Worm (Caenorhabditis elegans) whole organism, late embryonic: ENCODE results near the gene acs-18.

Experiments
- K02D7.2 ChIP-seq: sonication (generic microtip); optimal IDR thresholded peaks from 2 replicates; lab custom pipeline; 2017; ENCODE audit warnings: mild to moderate bottlenecking, missing genetic modification characterization, missing compliant biosample characterization
- ama-1 ChIP-seq: fragments of 150-350 bp; optimal IDR thresholded peaks from 2 replicates; lab custom pipeline; 2014
- ceh-45 ChIP-seq: fragments of 200-800 bp; sonication (Bioruptor generic); IDR thresholded peaks from 2 replicates; pipeline ENCODE4 v1.3.6; 2022; ENCODE audit warnings: missing genetic modification reagents, missing genetic modification characterization, missing compliant biosample characterization
- ceh-9 ChIP-seq: sonication (generic microtip); optimal IDR thresholded peaks from 2 replicates; lab custom pipeline; 2016; ENCODE audit warnings: mild to moderate bottlenecking, missing genetic modification characterization, inconsistent platforms, missing compliant biosample characterization
- elt-2 ChIP-seq: sonication (generic microtip); optimal IDR thresholded peaks from 2 replicates; lab custom pipeline; 2016; ENCODE audit warnings: missing genetic modification reagents, missing genetic modification characterization, missing compliant biosample characterization
- fkh-10 ChIP-seq: fragments of 150-350 bp; optimal IDR thresholded peaks from 2 replicates; lab custom pipeline; 2014; ENCODE audit warnings: missing biosample characterization, missing genetic modification reagents, missing genetic modification characterization
- fkh-6 ChIP-seq: sonication (generic microtip); optimal IDR thresholded peaks from 2 replicates; lab custom pipeline; 2016; ENCODE audit warnings: missing genetic modification characterization, missing compliant biosample characterization
- npax-4 ChIP-seq: sonication (generic microtip); optimal IDR thresholded peaks from 2 replicates; lab custom pipeline; 2016; ENCODE audit warnings: missing genetic modification characterization, missing compliant biosample characterization
- pha-4 ChIP-seq: fragments of 150-350 bp; optimal IDR thresholded peaks from 2 replicates; lab custom pipeline; 2018; ENCODE audit warnings: missing biosample characterization, missing genetic modification reagents, missing genetic modification characterization
- unc-55 ChIP-seq: sonication (generic microtip); optimal IDR thresholded peaks from 2 replicates; lab custom pipeline; 2017; ENCODE audit warnings: missing biosample characterization, missing genetic modification reagents, missing genetic modification characterization
- ztf-16 ChIP-seq: sonication (generic microtip); optimal IDR thresholded peaks from 2 replicates; lab custom pipeline; 2017; ENCODE audit warnings: missing genetic modification characterization, missing compliant biosample characterization

DNA sequence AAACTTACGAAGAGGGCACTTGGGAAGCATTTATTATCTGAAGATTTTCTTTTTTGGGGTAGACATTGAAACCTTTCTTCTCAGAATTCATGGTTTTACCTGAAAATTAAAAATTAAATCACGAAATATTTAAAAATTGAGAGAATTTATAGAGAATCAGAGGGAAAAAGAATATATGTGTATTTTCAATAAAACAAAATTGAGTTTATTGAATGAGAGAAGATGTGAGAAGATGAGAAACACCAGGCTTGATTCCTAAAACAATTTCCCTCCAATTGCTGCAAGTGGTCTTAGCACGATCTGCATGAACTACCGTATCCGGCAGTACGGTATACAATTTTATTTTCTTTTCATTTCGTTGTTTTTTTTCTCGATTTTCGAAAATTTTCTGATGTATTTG, 43.6 kb upstream of the acs-18 start, which contains the start of gene R11A8.1:
- TF ChIP-seq ama-1, result no peak
- no peak for TF ChIP-seq fkh-10 (GFP tag; lab: Kevin White, UChicago)
- TF ChIP-seq ceh-9 (tag; lab: Kevin White, UChicago), result no peak
- no peak for TF ChIP-seq elt-2 (tag; lab: Kevin White, UChicago)
- no peak for TF ChIP-seq ztf-16 (tag; lab: Kevin White, UChicago)
- no peak for TF ChIP-seq ceh-45
- no peak for TF ChIP-seq npax-4 (tag; lab: Kevin White, UChicago)
- TF ChIP-seq unc-55 (GFP tag; lab: Kevin White, UChicago), result no peak
- TF ChIP-seq pha-4 (tag; lab: Kevin White, UChicago), result no peak
- TF ChIP-seq K02D7.2 (tag; lab: Kevin White, UChicago), result no peak
- TF ChIP-seq fkh-6 (tag; lab: Kevin White, UChicago), result no peak
